Fruit fly (Drosophila melanogaster) whole organism, adult: ENCODE results near the gene upd2.

Experiments
- CG11617 ChIP-seq: fragments of 200-800 bp; sonication (Bioruptor generic); optimal IDR thresholded peaks from 2 replicates; lab custom pipeline; 2017; ENCODE audit warnings: mild to moderate bottlenecking, missing biosample characterization, missing genetic modification reagents, missing genetic modification characterization
- CG12768 ChIP-seq: fragments of 200-800 bp; sonication (Bioruptor generic); optimal IDR thresholded peaks from 2 replicates; lab custom pipeline; 2017; ENCODE audit warnings: missing biosample characterization, missing genetic modification characterization, mild to moderate bottlenecking, moderate library complexity, missing genetic modification reagents
- CG14711 ChIP-seq: fragments of 200-800 bp; sonication (Bioruptor generic); optimal IDR thresholded peaks from 2 replicates; lab custom pipeline; 2018; ENCODE audit warnings: missing biosample characterization, mild to moderate bottlenecking, missing genetic modification characterization, moderate library complexity
- CG1620 ChIP-seq: fragments of 200-800 bp; sonication (Bioruptor generic); optimal IDR thresholded peaks from 2 replicates; lab custom pipeline; 2016; ENCODE audit warnings: missing biosample characterization, missing genetic modification characterization
- CG33017 ChIP-seq: fragments of 200-800 bp; sonication (Bioruptor generic); optimal IDR thresholded peaks from 2 replicates; lab custom pipeline; 2018; ENCODE audit warnings: missing biosample characterization, mild to moderate bottlenecking, missing genetic modification characterization, moderate library complexity
- CG5204 ChIP-seq: fragments of 200-800 bp; sonication (Bioruptor generic); optimal IDR thresholded peaks from 2 replicates; lab custom pipeline; 2016; ENCODE audit warnings: missing biosample characterization, missing genetic modification characterization
- CG7045 ChIP-seq: fragments of 200-800 bp; sonication (Bioruptor generic); optimal IDR thresholded peaks from 2 replicates; lab custom pipeline; 2017; ENCODE audit warnings: missing biosample characterization, mild to moderate bottlenecking, missing genetic modification characterization
- CG7101 ChIP-seq: fragments of 200-800 bp; sonication (Bioruptor generic); optimal IDR thresholded peaks from 2 replicates; lab custom pipeline; 2018; ENCODE audit warnings: missing biosample characterization, mild to moderate bottlenecking, missing genetic modification characterization, moderate library complexity
- Clk ChIP-seq: fragments of 200-800 bp; sonication (Bioruptor generic); optimal IDR thresholded peaks from 2 replicates; lab custom pipeline; 2017; ENCODE audit warnings: missing biosample characterization, missing genetic modification characterization
- Crg-1 ChIP-seq: fragments of 200-800 bp; sonication (Bioruptor generic); optimal IDR thresholded peaks from 2 replicates; lab custom pipeline; 2016; ENCODE audit warnings: missing biosample characterization, missing genetic modification characterization
- Hr96 ChIP-seq: fragments of 200-800 bp; sonication (Bioruptor generic); optimal IDR thresholded peaks from 2 replicates; lab custom pipeline; 2016; ENCODE audit warnings: missing biosample characterization, missing genetic modification characterization
- Mnt ChIP-seq: fragments of 200-800 bp; sonication (Bioruptor generic); optimal IDR thresholded peaks from 2 replicates; lab custom pipeline; 2016; ENCODE audit warnings: missing biosample characterization, mild to moderate bottlenecking, missing genetic modification characterization
- bab1 ChIP-seq: fragments of 200-800 bp; sonication (Bioruptor generic); optimal IDR thresholded peaks from 3 replicates; lab custom pipeline; 2019; ENCODE audit warnings: missing biosample characterization, mild to moderate bottlenecking, missing genetic modification characterization, moderate library complexity
- cic ChIP-seq: fragments of 200-800 bp; sonication (Bioruptor generic); optimal IDR thresholded peaks from 2 replicates; lab custom pipeline; 2017; ENCODE audit warnings: missing biosample characterization, mild to moderate bottlenecking, missing genetic modification characterization, moderate library complexity
- cnc ChIP-seq, 2 experiments: fragments of >200 bp; optimal IDR thresholded peaks; 2 replicates each; lab custom pipeline; 2017
- kay ChIP-seq: fragments of 200-800 bp; sonication (Bioruptor generic); peaks from one replicate; lab custom pipeline; 2016; ENCODE audit warnings: missing biosample characterization, missing genetic modification characterization, borderline replicate concordance
- ovo ChIP-seq: fragments of 200-800 bp; sonication (Bioruptor generic); optimal IDR thresholded peaks from 2 replicates; lab custom pipeline; 2016; ENCODE audit warnings: missing biosample characterization, missing genetic modification characterization
- pad ChIP-seq: fragments of 200-800 bp; sonication (Bioruptor generic); optimal IDR thresholded peaks from 3 replicates; lab custom pipeline; 2017; ENCODE audit warnings: missing biosample characterization, missing genetic modification characterization, mild to moderate bottlenecking, moderate library complexity, missing genetic modification reagents
- tj ChIP-seq: fragments of 200-800 bp; sonication (Bioruptor generic); optimal IDR thresholded peaks from 3 replicates; lab custom pipeline; 2017; ENCODE audit warnings: missing biosample characterization, mild to moderate bottlenecking, missing genetic modification characterization, moderate library complexity
- toe ChIP-seq: fragments of 200-800 bp; sonication (Bioruptor generic); optimal IDR thresholded peaks from 2 replicates; lab custom pipeline; 2016; ENCODE audit warnings: missing biosample characterization, missing genetic modification characterization

Gene upd2

DNA sequence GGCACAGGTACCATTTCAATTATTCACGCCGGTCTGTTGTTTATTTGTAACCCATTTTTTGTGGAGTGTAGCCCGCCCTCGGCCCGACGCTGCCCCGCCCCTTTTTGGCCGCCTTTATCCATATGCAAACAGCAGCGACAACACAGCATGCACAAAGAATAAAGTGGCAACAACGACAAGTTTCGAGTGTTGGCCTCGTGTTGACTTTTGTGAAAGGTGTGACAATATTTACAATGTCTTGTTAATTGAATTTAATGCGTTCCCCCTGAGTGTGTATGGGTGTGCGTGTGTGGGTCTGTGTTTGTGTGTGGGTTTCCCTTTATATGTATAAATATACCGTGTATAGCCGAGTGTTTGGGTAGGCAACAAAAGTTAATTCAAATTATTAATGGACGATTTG is 5.2 kb downstream of the upd2 start:
- TF ChIP-seq CG5204 (GFP tag; lab: Kevin White, UChicago) (no peak), kay (no peak), toe (GFP tag; lab: Kevin White, UChicago) (no peak), ovo (GFP tag; lab: Kevin White, UChicago) (no peak), bab1 (GFP tag; lab: Kevin White, UChicago) (no peak), Crg-1 (GFP tag; lab: Kevin White, UChicago) (no peak), CG11617 (GFP tag; lab: Kevin White, UChicago) (no peak), tj (no peak), CG12768 (GFP tag; lab: Kevin White, UChicago) (no peak), CG7101 (tag; lab: Kevin White, UChicago) (no peak), CG33017 (tag; lab: Kevin White, UChicago) (no peak), Clk (GFP tag; lab: Kevin White, UChicago) (no peak), pad (GFP tag; lab: Kevin White, UChicago) (no peak), cic (GFP tag; lab: Kevin White, UChicago) (no peak), CG14711 (tag; lab: Kevin White, UChicago) (no peak), CG7045 (GFP tag; lab: Kevin White, UChicago) (no peak), cnc (optimal IDR thresholded peaks at IDR 0.05; lab: Kevin White, UChicago) (no peak), CG1620 (GFP tag; lab: Kevin White, UChicago) (no peak), Hr96 (GFP tag; lab: Kevin White, UChicago) (no peak), Mnt (no peak)

- TF ChIP-seq CG5204 (GFP tag; lab: Kevin White, UChicago) (no peak), CG11617 (GFP tag; lab: Kevin White, UChicago) (no peak), CG33017 (tag; lab: Kevin White, UChicago) (no peak), tj (no peak), bab1 (GFP tag; lab: Kevin White, UChicago) (no peak), CG7101 (tag; lab: Kevin White, UChicago) (no peak), toe (GFP tag; lab: Kevin White, UChicago) (no peak), CG12768 (GFP tag; lab: Kevin White, UChicago) (no peak), ovo (GFP tag; lab: Kevin White, UChicago) (no peak), Crg-1 (GFP tag; lab: Kevin White, UChicago) (no peak), CG7045 (GFP tag; lab: Kevin White, UChicago) (no peak), Clk (GFP tag; lab: Kevin White, UChicago) (no peak), Mnt (no peak), CG1620 (GFP tag; lab: Kevin White, UChicago) (no peak), pad (GFP tag; lab: Kevin White, UChicago) (no peak), cic (GFP tag; lab: Kevin White, UChicago) (no peak)
These were observed 17.1 kb downstream of the upd2 start, which contains the start of gene CG33639 for dm6 chrX:18225976-18226375. TSS of gene CG33639 (minus strand) at chrX:18226076.

DNA sequence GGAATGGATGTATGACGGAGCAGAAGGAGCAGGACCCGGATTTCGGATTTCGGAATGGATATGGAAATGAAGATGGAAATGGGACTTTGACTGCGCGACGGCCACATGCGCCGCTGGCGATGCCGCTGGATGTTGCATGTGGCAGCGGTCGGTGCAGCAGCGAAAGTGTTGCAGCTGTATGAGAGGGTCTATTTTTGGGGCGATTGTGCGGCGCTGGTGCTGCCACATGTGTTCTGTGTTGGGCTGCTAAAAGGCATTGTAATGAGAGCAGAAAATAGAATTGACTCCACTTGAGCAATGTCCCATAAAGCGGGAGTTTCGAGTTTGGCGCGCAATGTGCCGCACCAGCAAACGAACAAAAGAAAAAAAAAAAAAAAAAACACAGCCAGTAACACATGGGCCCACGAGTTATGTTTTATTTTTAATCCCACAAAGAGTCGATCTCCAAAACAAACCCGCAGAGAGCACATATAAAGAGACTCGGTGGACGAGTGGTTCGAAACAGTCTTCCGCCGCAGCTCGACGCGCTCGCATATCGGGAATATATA is 34.1 kb downstream of the upd2 start, which contains the start of gene Him:
Gene Him (plus strand): TSS at position 498 of the 548 bp plus-strand sequence.
- TF ChIP-seq pad (GFP tag; lab: Kevin White, UChicago) (no peak), tj (no peak), Crg-1 (GFP tag; lab: Kevin White, UChicago) (no peak), CG5204 (GFP tag; lab: Kevin White, UChicago) (no peak), cic (GFP tag; lab: Kevin White, UChicago) (no peak), CG7101 (tag; lab: Kevin White, UChicago) (no peak), CG33017 (tag; lab: Kevin White, UChicago) (no peak), toe (GFP tag; lab: Kevin White, UChicago) (no peak), cnc (optimal IDR thresholded peaks at IDR 0.05; lab: Kevin White, UChicago) (no peak), CG7045 (GFP tag; lab: Kevin White, UChicago) (no peak), CG12768 (GFP tag; lab: Kevin White, UChicago) (no peak), Hr96 (GFP tag; lab: Kevin White, UChicago) (no peak)

dm6 chrX:18208079-18208865 is 34.8 kb downstream of the upd2 start:
- TF ChIP-seq CG12768 (GFP tag; lab: Kevin White, UChicago) = no peak
- TF ChIP-seq pad (GFP tag; lab: Kevin White, UChicago) = no peak

dm6 chrX:18207533-18207932 is 35.6 kb downstream of the upd2 start:
- TF ChIP-seq bab1 (GFP tag; lab: Kevin White, UChicago) = no peak
- TF ChIP-seq CG7101 (tag; lab: Kevin White, UChicago) = no peak
- no peak for TF ChIP-seq CG14711 (tag; lab: Kevin White, UChicago)
- TF ChIP-seq kay = no peak
- TF ChIP-seq CG7045 (GFP tag; lab: Kevin White, UChicago) = no peak
- no peak for TF ChIP-seq Clk (GFP tag; lab: Kevin White, UChicago)
- no peak for TF ChIP-seq toe (GFP tag; lab: Kevin White, UChicago)
- TF ChIP-seq cnc (optimal IDR thresholded peaks at IDR 0.05; lab: Kevin White, UChicago) = no peak
- TF ChIP-seq CG12768 (GFP tag; lab: Kevin White, UChicago) = no peak
- no peak for TF ChIP-seq CG5204 (GFP tag; lab: Kevin White, UChicago)
- no peak for TF ChIP-seq CG1620 (GFP tag; lab: Kevin White, UChicago)
- no peak for TF ChIP-seq Hr96 (GFP tag; lab: Kevin White, UChicago)
